Worm (Caenorhabditis elegans) whole organism, late embryonic: Measurements from ENCODE around the gene osm-9.

Source experiments
- C08G9.2 ChIP-seq: sonication (generic microtip); optimal IDR thresholded peaks from 2 replicates; lab custom pipeline; 2016; ENCODE audit warnings: mild to moderate bottlenecking, missing genetic modification characterization, moderate library complexity, missing compliant biosample characterization
- C38D4.7 ChIP-seq: fragments of 200-800 bp; sonication (Bioruptor generic); optimal IDR thresholded peaks from 2 replicates; lab custom pipeline; 2018; ENCODE audit warnings: mild to moderate bottlenecking, missing genetic modification characterization, moderate library complexity, missing compliant biosample characterization
- F13H6.1 ChIP-seq: sonication (generic microtip); optimal IDR thresholded peaks from 2 replicates; lab custom pipeline; 2016; ENCODE audit warnings: missing genetic modification characterization, missing compliant biosample characterization
- K09A11.1 ChIP-seq: sonication (generic microtip); optimal IDR thresholded peaks from 2 replicates; lab custom pipeline; 2017; ENCODE audit warnings: antibody characterized with exemption, mild to moderate bottlenecking, missing genetic modification characterization, missing compliant biosample characterization; ENCODE audit not compliant: insufficient read depth
- ahr-1 ChIP-seq: sonication (generic microtip); optimal IDR thresholded peaks from 2 replicates; lab custom pipeline; 2016; ENCODE audit warnings: missing genetic modification characterization, missing compliant biosample characterization
- ama-1 ChIP-seq: fragments of 150-350 bp; optimal IDR thresholded peaks from 2 replicates; lab custom pipeline; 2014
- ceh-19 ChIP-seq: fragments of 200-800 bp; sonication (Bioruptor generic); optimal IDR thresholded peaks from 2 replicates; lab custom pipeline; 2018; ENCODE audit warnings: mild to moderate bottlenecking, missing genetic modification characterization, missing compliant biosample characterization
- ceh-2 ChIP-seq: sonication (generic microtip); optimal IDR thresholded peaks from 2 replicates; lab custom pipeline; 2016; ENCODE audit warnings: missing genotype, missing genetic modification characterization, missing compliant biosample characterization
- ceh-22 ChIP-seq: sonication (generic microtip); optimal IDR thresholded peaks from 2 replicates; lab custom pipeline; 2017; ENCODE audit warnings: missing biosample characterization, missing genetic modification characterization
- ceh-24 ChIP-seq: sonication (generic microtip); optimal IDR thresholded peaks from 2 replicates; lab custom pipeline; 2016; ENCODE audit warnings: mild to moderate bottlenecking, missing genetic modification characterization, missing compliant biosample characterization
- ceh-31 ChIP-seq: sonication (generic microtip); optimal IDR thresholded peaks from 2 replicates; lab custom pipeline; 2016; ENCODE audit warnings: missing genetic modification characterization, missing compliant biosample characterization
- ceh-34 ChIP-seq: sonication (generic microtip); optimal IDR thresholded peaks from 2 replicates; lab custom pipeline; 2016; ENCODE audit warnings: mild to moderate bottlenecking, missing genetic modification characterization, missing compliant biosample characterization
- ceh-45 ChIP-seq: fragments of 200-800 bp; sonication (Bioruptor generic); IDR thresholded peaks from 2 replicates; pipeline ENCODE4 v1.3.6; 2022; ENCODE audit warnings: missing genetic modification reagents, missing genetic modification characterization, missing compliant biosample characterization
- ceh-9 ChIP-seq: sonication (generic microtip); optimal IDR thresholded peaks from 2 replicates; lab custom pipeline; 2016; ENCODE audit warnings: mild to moderate bottlenecking, missing genetic modification characterization, inconsistent platforms, missing compliant biosample characterization
- dmd-4 ChIP-seq: sonication (generic microtip); optimal IDR thresholded peaks from 2 replicates; lab custom pipeline; 2016; ENCODE audit warnings: borderline replicate concordance, missing genetic modification characterization, missing compliant biosample characterization
- elt-2 ChIP-seq: sonication (generic microtip); optimal IDR thresholded peaks from 2 replicates; lab custom pipeline; 2016; ENCODE audit warnings: missing genetic modification reagents, missing genetic modification characterization, missing compliant biosample characterization
- ets-4 ChIP-seq: sonication (generic microtip); optimal IDR thresholded peaks from 2 replicates; lab custom pipeline; 2016; ENCODE audit warnings: missing genetic modification characterization, missing compliant biosample characterization
- eyg-1 ChIP-seq: sonication (generic microtip); optimal IDR thresholded peaks from 2 replicates; lab custom pipeline; 2016; ENCODE audit warnings: missing genotype, missing genetic modification characterization, missing compliant biosample characterization
- fax-1 ChIP-seq: sonication (generic microtip); optimal IDR thresholded peaks from 2 replicates; lab custom pipeline; 2016; ENCODE audit warnings: missing genotype, missing genetic modification characterization, missing compliant biosample characterization
- fkh-6 ChIP-seq: sonication (generic microtip); optimal IDR thresholded peaks from 2 replicates; lab custom pipeline; 2016; ENCODE audit warnings: missing genetic modification characterization, missing compliant biosample characterization
- hlh-13 ChIP-seq: fragments of 200-800 bp; sonication (Bioruptor generic); optimal IDR thresholded peaks from 2 replicates; lab custom pipeline; 2018; ENCODE audit warnings: mild to moderate bottlenecking, missing genetic modification characterization, missing compliant biosample characterization
- hlh-15 ChIP-seq: sonication (generic microtip); optimal IDR thresholded peaks from 2 replicates; lab custom pipeline; 2016; ENCODE audit warnings: missing genetic modification characterization, missing compliant biosample characterization
- hlh-30 ChIP-seq: sonication (generic microtip); optimal IDR thresholded peaks from 2 replicates; lab custom pipeline; 2017; ENCODE audit warnings: antibody characterized with exemption, missing genetic modification characterization, missing compliant biosample characterization; ENCODE audit not compliant: insufficient read depth
- hlh-8 ChIP-seq: sonication (generic microtip); optimal IDR thresholded peaks from 2 replicates; lab custom pipeline; 2016; ENCODE audit warnings: missing genotype, missing genetic modification characterization, missing compliant biosample characterization
- lim-6 ChIP-seq: sonication (generic microtip); optimal IDR thresholded peaks from 2 replicates; lab custom pipeline; 2016; ENCODE audit warnings: missing genetic modification characterization, missing compliant biosample characterization
- nfya-1 ChIP-seq: sonication (generic microtip); optimal IDR thresholded peaks from 2 replicates; lab custom pipeline; 2017; ENCODE audit warnings: missing genetic modification characterization, mild to moderate bottlenecking, missing compliant biosample characterization, antibody characterized with exemption, moderate library complexity
- nhr-11 ChIP-seq: fragments of 150-350 bp; optimal IDR thresholded peaks from 2 replicates; lab custom pipeline; 2014; ENCODE audit warnings: missing biosample characterization, missing genetic modification characterization
- nhr-232 ChIP-seq: sonication (generic microtip); optimal IDR thresholded peaks from 2 replicates; lab custom pipeline; 2016; ENCODE audit warnings: missing genetic modification characterization, missing compliant biosample characterization
- npax-4 ChIP-seq: sonication (generic microtip); optimal IDR thresholded peaks from 2 replicates; lab custom pipeline; 2016; ENCODE audit warnings: missing genetic modification characterization, missing compliant biosample characterization
- odd-2 ChIP-seq: sonication (generic microtip); optimal IDR thresholded peaks from 2 replicates; lab custom pipeline; 2017; ENCODE audit warnings: antibody characterized with exemption, mild to moderate bottlenecking, missing genetic modification characterization, missing compliant biosample characterization
- pag-3 ChIP-seq: sonication (generic microtip); optimal IDR thresholded peaks from 2 replicates; lab custom pipeline; 2016; ENCODE audit warnings: missing compliant biosample characterization, missing genetic modification characterization, borderline replicate concordance
- pat-9 ChIP-seq: fragments of 200-800 bp; sonication (Bioruptor generic); optimal IDR thresholded peaks from 2 replicates; lab custom pipeline; 2018; ENCODE audit warnings: mild to moderate bottlenecking, missing genetic modification characterization, moderate library complexity, missing compliant biosample characterization
- pha-4 ChIP-seq: fragments of 150-350 bp; optimal IDR thresholded peaks from 2 replicates; lab custom pipeline; 2018; ENCODE audit warnings: missing biosample characterization, missing genetic modification reagents, missing genetic modification characterization
- ref-2 ChIP-seq: sonication (generic microtip); optimal IDR thresholded peaks from 2 replicates; lab custom pipeline; 2016; ENCODE audit warnings: missing genetic modification characterization, missing compliant biosample characterization
- rnt-1 ChIP-seq: sonication (generic microtip); optimal IDR thresholded peaks from 2 replicates; lab custom pipeline; 2016; ENCODE audit warnings: missing genetic modification characterization, missing compliant biosample characterization
- ttx-3 ChIP-seq: sonication (generic microtip); optimal IDR thresholded peaks from 2 replicates; lab custom pipeline; 2016; ENCODE audit warnings: missing genetic modification reagents, missing genetic modification characterization, missing compliant biosample characterization
- unc-3 ChIP-seq, 2 experiments: fragments of 200-800 bp in 1 of 2; sonication (Bioruptor generic) in 1 of 2; sonication (generic microtip) in 1 of 2; conservative IDR thresholded peaks in 1 of 2; optimal IDR thresholded peaks in 1 of 2; 2 replicates each; pipeline versions ENCODE4 v1.3.6 to Lab custom; 2016 to 2022; ENCODE audit warnings: missing compliant biosample characterization in 2 of 2, missing genetic modification characterization in 2 of 2, missing genetic modification reagents in 1 of 2
- unc-86 ChIP-seq: sonication (generic microtip); optimal IDR thresholded peaks from 2 replicates; lab custom pipeline; 2016; ENCODE audit warnings: missing genetic modification characterization, missing compliant biosample characterization
- zip-5 ChIP-seq: sonication (generic microtip); optimal IDR thresholded peaks from 2 replicates; lab custom pipeline; 2016; ENCODE audit warnings: missing genetic modification characterization, missing compliant biosample characterization

The osm-9 gene

DNA sequence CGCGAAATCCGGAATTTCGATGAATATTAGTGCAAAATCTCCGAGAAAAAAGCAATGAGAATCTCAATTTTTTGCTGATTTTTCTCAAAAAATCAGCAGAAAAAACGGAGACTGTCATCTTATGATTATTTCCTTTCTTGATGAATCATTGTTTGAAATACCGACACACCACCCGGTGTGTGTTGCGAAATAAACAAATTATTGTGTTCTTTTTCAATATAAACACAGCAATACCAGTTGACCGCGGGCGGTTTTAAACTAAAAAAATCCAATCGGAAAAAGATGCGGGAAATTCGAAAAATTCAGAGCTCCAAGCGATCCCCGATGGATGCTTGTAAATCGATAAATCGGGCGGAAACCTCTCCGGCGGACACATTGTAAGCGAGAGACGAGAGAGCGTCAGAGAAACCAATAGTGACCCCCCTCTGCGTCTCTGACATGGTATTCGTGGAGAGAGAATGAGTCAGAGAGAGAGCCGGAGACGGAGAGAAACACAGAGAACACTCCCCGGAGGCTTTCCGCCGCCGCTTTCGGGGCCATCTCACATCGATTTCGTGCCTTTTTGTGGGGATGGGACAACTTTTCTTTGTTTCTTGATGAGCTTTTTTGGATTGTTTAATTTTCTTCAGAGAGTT is 41.7 kb downstream of the osm-9 start (continued):
- TF ChIP-seq ceh-2 (tag; lab: Kevin White, UChicago): no peak
- TF ChIP-seq ets-4 (tag; lab: Kevin White, UChicago): no peak
- TF ChIP-seq fkh-6 (tag; lab: Kevin White, UChicago): no peak
- TF ChIP-seq F13H6.1 (tag; lab: Kevin White, UChicago): peak; percentile 50
- no peak for TF ChIP-seq hlh-8 (tag; lab: Kevin White, UChicago)
- peak; percentile 0 for TF ChIP-seq elt-2 (tag; lab: Kevin White, UChicago)
- no peak for TF ChIP-seq unc-3 (GFP tag; conservative IDR thresholded peaks at IDR 0.05; lab: Robert Waterston, UW)
- TF ChIP-seq unc-3 (tag; optimal IDR thresholded peaks at IDR 0.05; lab: Kevin White, UChicago): no peak
- no peak for TF ChIP-seq zip-5
- TF ChIP-seq rnt-1 (tag; lab: Kevin White, UChicago): no peak
- peak; percentile 28 for TF ChIP-seq ceh-34 (tag; lab: Kevin White, UChicago)

DNA sequence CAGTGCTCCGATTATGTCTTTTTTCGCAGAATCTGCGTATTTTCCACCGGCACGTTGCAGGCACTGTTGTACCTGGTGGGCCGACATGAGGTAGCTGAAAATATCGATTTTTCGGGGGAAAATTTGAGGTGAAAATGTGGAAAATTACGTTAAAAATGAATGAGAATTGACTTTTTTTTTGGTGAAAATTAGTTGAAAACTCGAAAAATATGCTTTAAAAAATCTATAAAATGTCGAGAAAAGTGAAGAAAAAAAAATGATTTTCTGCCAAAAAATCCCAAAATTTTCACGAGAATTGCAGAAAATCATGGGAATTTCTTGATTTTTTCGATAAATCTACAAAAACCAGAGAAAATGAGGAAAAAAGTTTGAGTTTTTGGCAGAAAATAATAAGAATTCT is 42.8 kb downstream of the osm-9 start, which contains the start of gene tsg-101:
TSS of gene tsg-101 (minus strand) at position 101 of the 400 bp plus-strand sequence.
- TF ChIP-seq hlh-13 (GFP tag; lab: Kevin White, UChicago): no peak
- TF ChIP-seq ceh-45 (GFP tag; lab: Robert Waterston, UW): no peak
- no peak for TF ChIP-seq npax-4 (tag; lab: Kevin White, UChicago)
- no peak for TF ChIP-seq hlh-15 (tag; lab: Kevin White, UChicago)
- TF ChIP-seq ceh-31 (tag; lab: Kevin White, UChicago): no peak
- TF ChIP-seq K09A11.1 (tag; lab: Kevin White, UChicago): no peak
- no peak for TF ChIP-seq rnt-1 (tag; lab: Kevin White, UChicago)
- no peak for TF ChIP-seq C38D4.7
- TF ChIP-seq ahr-1 (tag; lab: Kevin White, UChicago): no peak
- no peak for TF ChIP-seq nhr-11 (tag; lab: Kevin White, UChicago)
- TF ChIP-seq pha-4: no peak
- TF ChIP-seq C08G9.2 (tag; lab: Kevin White, UChicago): no peak
- no peak for TF ChIP-seq ceh-24 (tag; lab: Kevin White, UChicago)

DNA sequence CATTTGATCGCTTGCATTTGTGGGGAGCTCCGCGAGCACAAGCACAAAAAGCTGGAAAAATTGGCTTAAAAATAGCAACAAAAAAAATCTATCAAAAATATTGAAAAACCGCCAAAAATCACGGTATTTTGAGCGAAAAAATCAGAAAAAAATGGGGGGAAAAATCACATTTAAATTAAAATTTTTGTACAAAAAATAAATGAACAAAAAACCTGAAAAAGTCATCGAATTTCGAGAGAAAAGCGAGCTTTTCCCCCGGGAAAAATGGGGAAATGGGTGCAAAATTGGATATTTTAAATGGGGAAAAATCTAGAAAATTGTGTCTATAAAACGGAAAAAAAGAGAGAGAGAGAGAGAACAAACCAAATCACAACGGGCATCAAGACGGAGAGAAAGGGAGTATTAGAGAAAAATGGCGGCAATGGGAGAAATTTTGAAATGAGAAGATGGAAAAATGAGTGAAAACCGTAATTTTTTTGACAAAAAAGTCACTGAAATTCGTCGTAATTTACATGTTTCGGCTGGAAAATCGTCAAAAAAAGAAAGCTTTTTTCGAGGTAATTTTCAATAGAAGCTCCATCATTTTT is 47.7 kb downstream of the osm-9 start, which contains the start of gene ced-10:
TSS of gene ced-10 (minus strand) at position 51 of the 587 bp plus-strand sequence.
- TF ChIP-seq ref-2 (tag; lab: Kevin White, UChicago): no peak
- TF ChIP-seq ceh-22 (tag; lab: Kevin White, UChicago): no peak
- TF ChIP-seq lim-6 (tag; lab: Kevin White, UChicago): no peak
- no peak for TF ChIP-seq dmd-4 (tag; lab: Kevin White, UChicago)
- TF ChIP-seq K09A11.1 (tag; lab: Kevin White, UChicago): no peak
- no peak for TF ChIP-seq C38D4.7
- no peak for TF ChIP-seq unc-86
- TF ChIP-seq pat-9 (tag; lab: Kevin White, UChicago): no peak
- no peak for TF ChIP-seq nfya-1 (tag; lab: Kevin White, UChicago)
- no peak for TF ChIP-seq ceh-45 (GFP tag; lab: Robert Waterston, UW)

DNA sequence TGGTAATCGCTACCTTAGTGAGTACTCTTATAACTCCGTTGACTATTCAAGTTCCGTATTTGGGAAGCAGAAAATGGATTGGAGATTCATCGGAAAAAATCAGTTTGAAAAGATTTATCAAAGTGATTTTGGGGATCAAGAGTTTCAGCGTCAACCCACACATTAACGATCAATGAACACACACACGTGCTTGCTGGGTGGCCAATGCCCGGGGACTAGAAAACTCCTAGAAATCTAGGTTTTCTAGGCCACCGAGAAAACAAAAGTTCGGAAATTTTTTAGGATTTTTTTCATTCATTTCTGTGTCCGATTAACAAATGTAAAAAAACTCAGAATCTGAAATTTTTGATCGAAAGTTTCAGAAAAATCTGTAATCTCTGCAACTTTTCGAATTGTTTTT is 51.3 kb downstream of the osm-9 start:
- TF ChIP-seq ama-1 (peak; percentile 40), fax-1 (tag; lab: Kevin White, UChicago) (no peak)

DNA sequence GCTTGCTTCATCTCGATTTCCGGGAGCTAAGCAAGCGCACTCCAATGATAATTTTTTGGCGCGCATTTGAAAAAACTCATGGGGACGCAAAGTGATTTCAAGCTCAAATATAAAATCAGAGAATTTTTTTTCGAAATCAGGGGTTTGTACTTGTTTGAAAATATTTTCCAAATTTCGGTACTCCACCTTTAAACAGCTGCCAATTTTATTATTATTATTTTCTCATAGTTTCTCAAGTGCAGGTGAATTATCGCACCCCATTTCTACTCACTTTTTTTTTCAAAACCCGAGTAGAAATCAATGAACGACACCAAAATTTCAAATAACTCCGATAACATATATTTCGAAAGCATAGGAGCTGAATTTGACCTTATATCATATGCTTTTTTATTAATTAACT is 53.1 kb downstream of the osm-9 start, which contains the start of gene srz-83:
TSS of gene srz-83 (plus strand) at position 301 of the 400 bp plus-strand sequence.
- no peak for TF ChIP-seq K09A11.1 (tag; lab: Kevin White, UChicago)
- no peak for TF ChIP-seq nhr-232 (tag; lab: Kevin White, UChicago)
- TF ChIP-seq ceh-9 (tag; lab: Kevin White, UChicago): no peak
- TF ChIP-seq unc-3 (GFP tag; conservative IDR thresholded peaks at IDR 0.05; lab: Robert Waterston, UW): no peak
- TF ChIP-seq unc-3 (tag; optimal IDR thresholded peaks at IDR 0.05; lab: Kevin White, UChicago): no peak
- TF ChIP-seq odd-2 (tag; lab: Kevin White, UChicago): no peak
- no peak for TF ChIP-seq eyg-1
- no peak for TF ChIP-seq ceh-19
- TF ChIP-seq ttx-3 (tag; lab: Kevin White, UChicago): no peak
- TF ChIP-seq pag-3 (tag; lab: Kevin White, UChicago): no peak
- TF ChIP-seq pha-4: no peak
- no peak for TF ChIP-seq hlh-30 (tag; lab: Kevin White, UChicago)
- TF ChIP-seq, all 69 proteins: peak for 0
